Worm (Caenorhabditis elegans) whole organism, L3 larva: Measurements from ENCODE around the gene pas-6.

ENCODE experiments used
- R02D3.7 ChIP-seq: fragments of 150-350 bp; optimal IDR thresholded peaks from 2 replicates; lab custom pipeline; 2014; ENCODE audit warnings: missing biosample characterization, missing genetic modification characterization
- ZK546.5 ChIP-seq: sonication (generic microtip); optimal IDR thresholded peaks from 2 replicates; lab custom pipeline; 2017; ENCODE audit warnings: missing biosample characterization, missing genetic modification characterization
- aly-2 ChIP-seq: fragments of 150-350 bp; optimal IDR thresholded peaks from 2 replicates; lab custom pipeline; 2014; ENCODE audit warnings: missing biosample characterization, missing genetic modification characterization
- ama-1 ChIP-seq: fragments of 150-350 bp; optimal IDR thresholded peaks from 2 replicates; lab custom pipeline; 2018
- ceh-16 ChIP-seq: sonication (generic microtip); optimal IDR thresholded peaks from 2 replicates; lab custom pipeline; 2017; ENCODE audit warnings: missing biosample characterization, missing genetic modification characterization
- egl-5 ChIP-seq: fragments of 150-350 bp; optimal IDR thresholded peaks from 2 replicates; lab custom pipeline; 2017; ENCODE audit warnings: missing biosample characterization, missing genetic modification reagents, missing genetic modification characterization, inconsistent platforms
- elt-2 ChIP-seq: sonication (generic microtip); optimal IDR thresholded peaks from 2 replicates; lab custom pipeline; 2016; ENCODE audit warnings: missing genetic modification reagents, mild to moderate bottlenecking, missing genetic modification characterization, missing compliant biosample characterization
- eor-1 ChIP-seq, 2 experiments: fragments of 150-350 bp; optimal IDR thresholded peaks; 2 replicates each; lab custom pipeline; 2014 to 2018; ENCODE audit warnings: missing biosample characterization in 2 of 2, missing genetic modification characterization in 2 of 2
- fkh-2 ChIP-seq: fragments of 150-350 bp; optimal IDR thresholded peaks from 2 replicates; lab custom pipeline; 2014; ENCODE audit warnings: missing biosample characterization, missing genetic modification reagents, missing genetic modification characterization
- fos-1 ChIP-seq: fragments of 150-350 bp; optimal IDR thresholded peaks from 2 replicates; lab custom pipeline; 2014; ENCODE audit warnings: missing biosample characterization, missing genetic modification characterization
- hmg-11 ChIP-seq: sonication (generic microtip); optimal IDR thresholded peaks from 2 replicates; lab custom pipeline; 2016; ENCODE audit warnings: missing genetic modification characterization, missing compliant biosample characterization
- jun-1 ChIP-seq: fragments of 150-350 bp; optimal IDR thresholded peaks from 2 replicates; lab custom pipeline; 2014; ENCODE audit warnings: missing biosample characterization, missing genetic modification reagents, missing genetic modification characterization
- lin-15B ChIP-seq: fragments of 150-350 bp; optimal IDR thresholded peaks from 2 replicates; lab custom pipeline; 2014; ENCODE audit warnings: missing biosample characterization, missing genetic modification characterization
- lin-39 ChIP-seq: fragments of 150-350 bp; optimal IDR thresholded peaks from 2 replicates; lab custom pipeline; 2018; ENCODE audit warnings: missing biosample characterization, missing genetic modification reagents, missing genetic modification characterization
- mdl-1 ChIP-seq: fragments of 150-350 bp; optimal IDR thresholded peaks from 2 replicates; lab custom pipeline; 2014; ENCODE audit warnings: missing biosample characterization, missing genetic modification characterization
- mml-1 ChIP-seq: fragments of 150-350 bp; sonication (generic microtip); optimal IDR thresholded peaks from 3 replicates; lab custom pipeline; 2014; ENCODE audit warnings: missing biosample characterization, missing genetic modification characterization
- nfya-1 ChIP-seq: sonication (generic microtip); optimal IDR thresholded peaks from 2 replicates; lab custom pipeline; 2017; ENCODE audit warnings: missing genetic modification characterization, mild to moderate bottlenecking, missing compliant biosample characterization, antibody characterized with exemption, moderate library complexity; ENCODE audit not compliant: insufficient read depth
- nhr-12 ChIP-seq: fragments of 150-350 bp; optimal IDR thresholded peaks from 2 replicates; lab custom pipeline; 2014; ENCODE audit warnings: missing biosample characterization, missing genetic modification characterization
- nhr-23 ChIP-seq: fragments of 150-350 bp; optimal IDR thresholded peaks from 2 replicates; lab custom pipeline; 2014; ENCODE audit warnings: missing biosample characterization, missing genetic modification reagents, missing genetic modification characterization
- nhr-25 ChIP-seq: sonication (generic microtip); optimal IDR thresholded peaks from 2 replicates; lab custom pipeline; 2017; ENCODE audit warnings: missing biosample characterization, missing genetic modification characterization
- nhr-67 ChIP-seq: fragments of 150-350 bp; optimal IDR thresholded peaks from 2 replicates; lab custom pipeline; 2014; ENCODE audit warnings: missing biosample characterization, missing genetic modification characterization
- nhr-77 ChIP-seq: fragments of 150-350 bp; optimal IDR thresholded peaks from 2 replicates; lab custom pipeline; 2014; ENCODE audit warnings: missing biosample characterization, missing genetic modification characterization
- pha-4 ChIP-seq: fragments of 150-350 bp; optimal IDR thresholded peaks from 2 replicates; lab custom pipeline; 2014; ENCODE audit warnings: missing biosample characterization, missing genetic modification reagents, missing genetic modification characterization
- pqm-1 ChIP-seq: fragments of 150-350 bp; optimal IDR thresholded peaks from 2 replicates; lab custom pipeline; 2017; ENCODE audit warnings: missing biosample characterization, missing genetic modification characterization, inconsistent platforms
- sea-2 ChIP-seq: fragments of 150-350 bp; sonication (generic microtip); optimal IDR thresholded peaks from 4 replicates; lab custom pipeline; 2014; ENCODE audit warnings: missing biosample characterization, missing genetic modification reagents, missing genetic modification characterization
- skn-1 ChIP-seq: fragments of 150-350 bp; optimal IDR thresholded peaks from 2 replicates; lab custom pipeline; 2014; ENCODE audit warnings: missing biosample characterization, missing genetic modification characterization
- snpc-4 ChIP-seq: fragments of 150-350 bp; optimal IDR thresholded peaks from 2 replicates; lab custom pipeline; 2014; ENCODE audit warnings: missing biosample characterization, missing genetic modification characterization
- tbx-2 ChIP-seq: sonication (generic microtip); optimal IDR thresholded peaks from 2 replicates; lab custom pipeline; 2016; ENCODE audit warnings: mild to moderate bottlenecking, missing genetic modification characterization, missing compliant biosample characterization
- unc-39 ChIP-seq: sonication (generic microtip); optimal IDR thresholded peaks from 4 replicates; lab custom pipeline; 2017; ENCODE audit warnings: missing biosample characterization, missing genetic modification characterization
- unc-62 ChIP-seq: fragments of 150-350 bp; sonication (generic microtip); optimal IDR thresholded peaks from 4 replicates; lab custom pipeline; 2014; ENCODE audit warnings: missing biosample characterization, missing genetic modification reagents, missing genetic modification characterization
- zag-1 ChIP-seq: fragments of 150-350 bp; optimal IDR thresholded peaks from 2 replicates; lab custom pipeline; 2014; ENCODE audit warnings: missing biosample characterization, missing genetic modification characterization
- ztf-11 ChIP-seq: fragments of 150-350 bp; optimal IDR thresholded peaks from 2 replicates; lab custom pipeline; 2014; ENCODE audit warnings: missing biosample characterization, missing genetic modification characterization

pas-6 gene

DNA sequence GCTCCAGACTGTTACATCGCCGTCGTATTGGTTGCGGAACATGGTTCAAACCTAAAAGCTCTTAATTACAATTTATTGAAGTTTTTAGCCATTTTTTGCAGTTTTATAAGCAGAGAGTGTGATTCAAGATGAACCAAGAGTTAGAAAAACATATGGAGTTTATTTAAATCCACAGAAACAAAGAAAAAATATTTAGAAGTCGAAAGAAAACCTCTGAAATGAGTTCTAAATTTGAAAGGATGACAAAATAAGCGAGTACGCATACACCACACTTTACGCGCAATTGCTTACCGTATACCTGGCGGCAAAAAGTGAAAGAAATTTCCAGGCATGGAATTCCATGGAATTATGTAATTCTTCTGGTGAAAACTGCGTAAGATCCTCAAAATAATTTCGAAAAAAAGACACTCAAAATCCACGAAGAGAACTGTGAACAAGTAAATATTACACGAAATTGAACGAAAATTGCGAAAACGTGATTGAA is at the start of gene pas-6:
TSS of gene pas-6 (minus strand) at position 51 of the 484 bp plus-strand sequence.
- TF ChIP-seq egl-5 (tag; lab: Kevin White, UChicago): peak; percentile 23
- TF ChIP-seq nhr-12 (tag; lab: Kevin White, UChicago): no peak
- TF ChIP-seq nfya-1: peak; percentile 79
- peak; percentile 46 for TF ChIP-seq pha-4 (tag; lab: Kevin White, UChicago)
- TF ChIP-seq ama-1: no peak
- peak; percentile 72 for TF ChIP-seq skn-1 (tag; lab: Kevin White, UChicago)
- peak; percentile 15 for TF ChIP-seq snpc-4 (tag; lab: Kevin White, UChicago)
- no peak for TF ChIP-seq nhr-23 (tag; lab: Kevin White, UChicago)
- no peak for TF ChIP-seq sea-2 (GFP tag; lab: Kevin White, UChicago)
- TF ChIP-seq fos-1: no peak
- no peak for TF ChIP-seq jun-1 (tag; lab: Kevin White, UChicago)
- TF ChIP-seq lin-15B: peak; percentile 29
- TF ChIP-seq nhr-77: no peak

DNA sequence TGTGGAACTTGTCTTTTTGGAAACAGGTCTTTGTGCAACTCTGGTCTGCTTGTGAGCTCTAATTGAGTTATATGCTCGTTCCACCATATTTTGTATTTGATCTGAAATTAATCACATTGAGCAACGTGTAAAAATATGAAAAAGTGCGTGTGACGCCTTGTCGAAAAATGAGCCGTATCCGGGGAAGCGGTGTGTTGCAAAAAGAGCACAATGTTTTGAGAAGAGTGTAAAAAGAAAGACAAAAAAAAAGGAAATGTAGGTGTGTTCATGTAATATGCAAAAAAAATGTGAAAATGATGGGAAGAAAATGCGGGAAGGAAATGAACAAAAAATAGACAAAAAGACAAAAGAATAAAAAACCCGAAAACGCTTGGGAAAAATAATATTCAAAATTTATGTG is 46.6 kb upstream of the pas-6 start, which contains the start of gene acy-4:
TSS of gene acy-4 (minus strand) at position 101 of the 400 bp plus-strand sequence.
- TF ChIP-seq aly-2 (no peak), ama-1 (no peak), zag-1 (tag; lab: Kevin White, UChicago) (no peak), mdl-1 (tag; lab: Kevin White, UChicago) (no peak), egl-5 (tag; lab: Kevin White, UChicago) (no peak), mml-1 (tag; lab: Kevin White, UChicago) (no peak), fkh-2 (tag; lab: Kevin White, UChicago) (no peak), unc-62 (GFP tag; lab: Kevin White, UChicago) (no peak), nhr-23 (tag; lab: Kevin White, UChicago) (no peak), unc-39 (tag; lab: Kevin White, UChicago) (no peak), ceh-16 (tag; lab: Kevin White, UChicago) (no peak), nhr-67 (tag; lab: Kevin White, UChicago) (no peak), nhr-12 (tag; lab: Kevin White, UChicago) (no peak), nhr-25 (tag; lab: Kevin White, UChicago) (no peak), elt-2 (tag; lab: Kevin White, UChicago) (no peak), pqm-1 (no peak), R02D3.7 (tag; lab: Kevin White, UChicago) (no peak), ZK546.5 (tag; lab: Kevin White, UChicago) (no peak), fos-1 (no peak), hmg-11 (tag; lab: Kevin White, UChicago) (no peak)

DNA sequence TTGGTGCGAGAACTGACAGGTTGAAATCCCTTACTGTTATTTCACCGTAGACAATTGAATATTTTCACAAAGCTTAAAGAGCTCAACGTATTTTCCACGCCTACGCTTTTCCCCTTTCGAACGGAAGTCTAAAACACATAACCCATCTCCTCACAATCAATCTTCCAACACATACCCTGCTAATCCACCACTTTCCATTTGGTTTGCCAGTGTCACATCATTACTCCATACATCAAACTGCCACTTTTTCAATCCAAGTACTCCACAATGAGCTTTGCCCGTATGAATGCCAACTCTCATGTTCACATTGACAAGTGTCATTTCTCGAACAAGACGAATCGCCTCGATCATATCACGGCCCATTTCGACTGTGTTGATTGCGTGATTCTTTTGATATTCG is 43.9 kb upstream of the pas-6 start:
- TF ChIP-seq jun-1 (tag; lab: Kevin White, UChicago) (no peak), unc-62 (GFP tag; lab: Kevin White, UChicago) (peak; percentile 72), lin-39 (tag; lab: Kevin White, UChicago) (peak; percentile 39)
- TF ChIP-seq, all 47 proteins: peak for 2

DNA sequence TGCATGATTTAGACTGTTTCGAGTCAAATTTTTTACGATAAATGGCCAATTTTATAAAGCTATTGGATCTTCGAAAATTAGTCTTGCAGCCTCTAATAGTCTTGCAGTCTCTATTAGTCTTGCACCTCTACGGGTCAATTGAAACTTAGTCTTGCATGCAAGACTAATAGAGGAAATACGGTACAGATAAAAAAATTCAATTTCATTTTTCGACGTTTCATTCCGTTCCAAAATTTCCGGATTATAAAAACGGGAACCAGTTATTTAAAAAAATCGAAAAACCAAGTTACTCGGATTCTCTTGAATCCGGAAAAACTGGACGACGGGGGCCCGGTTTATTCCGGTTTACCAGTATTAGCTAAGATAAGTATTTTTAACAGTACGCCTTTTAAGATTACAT is 37.2 kb upstream of the pas-6 start, which contains the start of gene M03E7.1:
TSS of gene M03E7.1 (plus strand) at position 301 of the 400 bp plus-strand sequence.
- TF ChIP-seq nhr-12 (tag; lab: Kevin White, UChicago): no peak
- no peak for TF ChIP-seq ztf-11 (tag; lab: Kevin White, UChicago)
- TF ChIP-seq jun-1 (tag; lab: Kevin White, UChicago): no peak
- no peak for TF ChIP-seq mdl-1 (tag; lab: Kevin White, UChicago)
- TF ChIP-seq fkh-2 (tag; lab: Kevin White, UChicago): no peak
- TF ChIP-seq tbx-2 (tag; lab: Kevin White, UChicago): no peak
- no peak for TF ChIP-seq eor-1 (tag; optimal IDR thresholded peaks at IDR 0.05; lab: Kevin White, UChicago)
- TF ChIP-seq, all 47 proteins: peak for 0

DNA sequence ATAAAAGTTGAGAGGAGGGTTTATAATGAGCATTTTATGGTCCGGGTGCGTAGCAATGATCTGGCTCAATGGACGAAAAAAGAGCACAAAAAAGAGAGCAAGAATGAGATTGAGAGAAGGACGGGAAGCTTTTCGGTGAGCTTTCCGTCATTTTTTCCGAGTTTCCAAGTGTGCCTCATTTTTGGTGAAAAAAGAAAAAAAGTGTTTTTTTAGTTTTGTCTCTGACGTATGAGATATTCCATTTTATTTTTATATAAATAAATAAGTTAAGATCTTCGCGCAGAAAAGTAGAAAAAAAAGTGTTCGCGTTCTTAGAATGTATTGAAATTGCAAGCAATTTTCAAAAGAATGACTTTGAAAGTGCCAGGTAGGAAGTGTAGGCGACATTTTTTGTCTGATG is 35.9 kb upstream of the pas-6 start, which contains the start of gene memb-2:
TSS of gene memb-2 (minus strand) at position 101 of the 400 bp plus-strand sequence.
- TF ChIP-seq egl-5 (tag; lab: Kevin White, UChicago): peak; percentile 21
- TF ChIP-seq zag-1 (tag; lab: Kevin White, UChicago): no peak
- TF ChIP-seq, all 47 proteins: peak for 1
